Worm (Caenorhabditis elegans): ENCODE results near the gene T02G5.15.

DNA sequence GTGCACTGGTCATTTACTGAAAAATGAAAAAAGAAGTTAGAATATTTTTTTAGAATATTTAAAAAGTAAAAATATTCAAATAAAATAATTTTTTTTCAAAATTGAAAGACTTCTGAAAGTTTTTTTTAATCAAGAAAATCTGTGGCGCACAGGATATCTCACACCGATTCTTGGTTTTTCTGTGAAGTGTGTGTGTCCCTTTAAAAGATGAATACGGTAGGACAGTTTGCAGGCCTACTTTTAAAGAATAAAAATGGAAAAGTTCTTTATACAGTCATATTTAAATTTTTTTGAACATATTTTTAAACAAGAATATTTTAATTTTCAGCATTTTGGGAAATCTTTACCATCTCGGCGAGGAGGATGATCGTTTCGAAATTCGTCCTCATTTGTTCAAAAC, 14.5 kb downstream of the T02G5.15 start, which contains the start of gene mct-5:
- TF ChIP-seq dao-5 (tag; optimal IDR thresholded peaks at IDR 0.05) (no peak), him-1 (tag; optimal IDR thresholded peaks at IDR 0.05) (no peak), W03F9.2 (tag; optimal IDR thresholded peaks at IDR 0.05) (no peak)
